Fruit fly (Drosophila melanogaster) whole organism, embryonic: ENCODE data around the gene CG6656.

Source experiments
- Bgb ChIP-seq: fragments of 200-800 bp; sonication (Bioruptor generic); IDR thresholded peaks from 2 replicates; pipeline ENCODE4 v1.3.6; 2022; ENCODE audit warnings: missing biosample characterization, missing genetic modification characterization; ENCODE audit not compliant: partially characterized antibody
- CG10274 ChIP-seq: fragments of 200-800 bp; sonication (Bioruptor generic); optimal IDR thresholded peaks from 3 replicates; lab custom pipeline; 2017; ENCODE audit warnings: missing biosample characterization, mild to moderate bottlenecking, missing genetic modification characterization
- CG10366 ChIP-seq: fragments of 200-800 bp; sonication (Bioruptor generic); IDR thresholded peaks from 2 replicates; pipeline ENCODE4 v1.3.6; 2022; ENCODE audit warnings: missing biosample characterization, missing genetic modification characterization
- CG11723 ChIP-seq: fragments of 200-800 bp; sonication (Bioruptor generic); optimal IDR thresholded peaks from 2 replicates; lab custom pipeline; 2017; ENCODE audit warnings: missing biosample characterization, mild to moderate bottlenecking, missing genetic modification characterization
- CG12071 ChIP-seq: fragments of 200-800 bp; sonication (Bioruptor generic); optimal IDR thresholded peaks from 3 replicates; lab custom pipeline; 2018; ENCODE audit warnings: missing biosample characterization, mild to moderate bottlenecking, missing genetic modification characterization
- CG14014 ChIP-seq: fragments of 200-800 bp; sonication (Bioruptor generic); IDR thresholded peaks from 2 replicates; pipeline ENCODE4 v1.3.6; 2022; ENCODE audit warnings: missing biosample characterization, missing genetic modification characterization
- CG14965 ChIP-seq: fragments of 200-800 bp; sonication (Bioruptor generic); optimal IDR thresholded peaks from 2 replicates; lab custom pipeline; 2016; ENCODE audit warnings: missing biosample characterization, missing genetic modification characterization, borderline replicate concordance
- CG15479 ChIP-seq: fragments of 200-800 bp; sonication (Bioruptor generic); optimal IDR thresholded peaks from 3 replicates; lab custom pipeline; 2019; ENCODE audit warnings: missing biosample characterization, mild to moderate bottlenecking, missing genetic modification characterization, moderate library complexity
- CG15514 ChIP-seq: fragments of 200-800 bp; sonication (Bioruptor generic); optimal IDR thresholded peaks from 3 replicates; lab custom pipeline; 2017; ENCODE audit warnings: missing biosample characterization, missing genetic modification characterization, mild to moderate bottlenecking, moderate library complexity, missing genetic modification reagents
- CG16779 ChIP-seq: fragments of 200-800 bp; sonication (Bioruptor generic); IDR thresholded peaks from 2 replicates; pipeline ENCODE4 v1.3.6; 2022; ENCODE audit warnings: missing biosample characterization, missing genetic modification characterization
- CG17186 ChIP-seq: fragments of 200-800 bp; sonication (Bioruptor generic); optimal IDR thresholded peaks from 3 replicates; lab custom pipeline; 2017; ENCODE audit warnings: missing biosample characterization, missing genetic modification reagents, missing genetic modification characterization
- CG17385 ChIP-seq: fragments of 200-800 bp; sonication (Bioruptor generic); optimal IDR thresholded peaks from 3 replicates; lab custom pipeline; 2018; ENCODE audit warnings: missing biosample characterization, mild to moderate bottlenecking, missing genetic modification characterization
- CG17568 ChIP-seq: fragments of 200-800 bp; sonication (Bioruptor generic); optimal IDR thresholded peaks from 2 replicates; lab custom pipeline; 2018; ENCODE audit warnings: missing biosample characterization, mild to moderate bottlenecking, missing genetic modification characterization, moderate library complexity
- CG31441 ChIP-seq: fragments of 200-800 bp; sonication (Bioruptor generic); IDR thresholded peaks from 2 replicates; pipeline ENCODE4 v1.3.6; 2022; ENCODE audit warnings: missing biosample characterization, missing genetic modification characterization
- CG3847 ChIP-seq: fragments of 200-800 bp; sonication (Bioruptor generic); IDR thresholded peaks from 2 replicates; pipeline ENCODE4 v1.3.6; 2022; ENCODE audit warnings: missing biosample characterization, missing genetic modification characterization
- CG5245 ChIP-seq: fragments of 200-800 bp; sonication (Bioruptor generic); optimal IDR thresholded peaks from 3 replicates; lab custom pipeline; 2016; ENCODE audit warnings: missing biosample characterization, missing genetic modification characterization
- CG6683 ChIP-seq: fragments of 200-800 bp; sonication (Bioruptor generic); optimal IDR thresholded peaks from 2 replicates; lab custom pipeline; 2017; ENCODE audit warnings: missing biosample characterization, mild to moderate bottlenecking, missing genetic modification characterization, missing genetic modification reagents
- CG7556 ChIP-seq: fragments of 200-800 bp; sonication (Bioruptor generic); optimal IDR thresholded peaks from 2 replicates; lab custom pipeline; 2017; ENCODE audit warnings: missing biosample characterization, mild to moderate bottlenecking, missing genetic modification characterization
- CG7928 ChIP-seq: fragments of 200-800 bp; sonication (Bioruptor generic); optimal IDR thresholded peaks from 2 replicates; lab custom pipeline; 2017; ENCODE audit warnings: missing biosample characterization, mild to moderate bottlenecking, missing genetic modification characterization
- CG7963 ChIP-seq: fragments of 200-800 bp; sonication (Bioruptor generic); IDR thresholded peaks from 3 replicates; pipeline ENCODE4 v1.3.6; 2022; ENCODE audit warnings: missing biosample characterization, missing genetic modification characterization; ENCODE audit not compliant: partially characterized antibody
- CoRest ChIP-seq: fragments of 200-800 bp; sonication (Bioruptor generic); optimal IDR thresholded peaks from 3 replicates; lab custom pipeline; 2018; ENCODE audit warnings: missing biosample characterization, mild to moderate bottlenecking, missing genetic modification characterization, moderate library complexity
- D19A ChIP-seq: fragments of 200-800 bp; optimal IDR thresholded peaks from 3 replicates; lab custom pipeline; 2019; ENCODE audit warnings: missing biosample characterization, mild to moderate bottlenecking, missing genetic modification characterization, moderate library complexity
- D19B ChIP-seq: fragments of 200-800 bp; sonication (Bioruptor generic); optimal IDR thresholded peaks from 2 replicates; lab custom pipeline; 2017; ENCODE audit warnings: missing biosample characterization, mild to moderate bottlenecking, missing genetic modification characterization
- Dp ChIP-seq: fragments of 200-800 bp; sonication (Bioruptor generic); optimal IDR thresholded peaks from 2 replicates; lab custom pipeline; 2018; ENCODE audit warnings: missing biosample characterization, mild to moderate bottlenecking, missing genetic modification characterization, moderate library complexity
- Elba2 ChIP-seq: fragments of 200-800 bp; sonication (Bioruptor generic); optimal IDR thresholded peaks from 3 replicates; lab custom pipeline; 2016; ENCODE audit warnings: missing biosample characterization, missing genetic modification characterization
- Ets65A ChIP-seq: fragments of 200-800 bp; sonication (Bioruptor generic); peaks from one replicate; lab custom pipeline; 2016; ENCODE audit warnings: missing biosample characterization, missing genetic modification characterization
- Gug ChIP-seq: fragments of 200-800 bp; sonication (Bioruptor generic); IDR thresholded peaks from 4 replicates; pipeline ENCODE4 v1.3.6; 2022; ENCODE audit warnings: missing biosample characterization, missing genetic modification characterization
- H2.0 ChIP-seq: fragments of 200-800 bp; sonication (Bioruptor generic); IDR thresholded peaks from 2 replicates; pipeline ENCODE4 v1.3.6; 2022; ENCODE audit warnings: missing biosample characterization, missing genetic modification characterization
- HmgD ChIP-seq: fragments of 200-800 bp; sonication (Bioruptor generic); optimal IDR thresholded peaks from 3 replicates; lab custom pipeline; 2016; ENCODE audit warnings: missing biosample characterization, missing genetic modification characterization
- HmgZ ChIP-seq: fragments of 200-800 bp; sonication (Bioruptor generic); optimal IDR thresholded peaks from 2 replicates; lab custom pipeline; 2018; ENCODE audit warnings: missing biosample characterization, mild to moderate bottlenecking, missing genetic modification characterization
- Lpt ChIP-seq: fragments of >200 bp; optimal IDR thresholded peaks from 2 replicates; lab custom pipeline; 2018; ENCODE audit warnings: missing biosample characterization, missing genetic modification characterization
- Spps ChIP-seq: fragments of 200-800 bp; sonication (Bioruptor generic); optimal IDR thresholded peaks from 2 replicates; lab custom pipeline; 2018; ENCODE audit warnings: missing biosample characterization, mild to moderate bottlenecking, missing genetic modification characterization
- bowl ChIP-seq: fragments of 200-800 bp; sonication (Bioruptor generic); IDR thresholded peaks from 2 replicates; pipeline ENCODE4 v1.3.6; 2022; ENCODE audit warnings: missing biosample characterization, missing genetic modification characterization
- btn ChIP-seq: fragments of 200-800 bp; sonication (Bioruptor generic); optimal IDR thresholded peaks from 2 replicates; lab custom pipeline; 2016; ENCODE audit warnings: missing biosample characterization, missing genetic modification characterization
- crc ChIP-seq: fragments of 200-800 bp; sonication (Bioruptor generic); optimal IDR thresholded peaks from 2 replicates; lab custom pipeline; 2016; ENCODE audit warnings: missing biosample characterization, missing genetic modification characterization
- croc ChIP-seq: fragments of 200-800 bp; sonication (Bioruptor generic); conservative IDR thresholded peaks from 3 replicates; pipeline ENCODE4 v1.3.6; 2022; ENCODE audit warnings: missing biosample characterization, missing genetic modification characterization
- eyg ChIP-seq: fragments of 200-800 bp; sonication (Bioruptor generic); optimal IDR thresholded peaks from 3 replicates; lab custom pipeline; 2016; ENCODE audit warnings: missing biosample characterization, missing genetic modification characterization
- fru ChIP-seq: fragments of >200 bp; optimal IDR thresholded peaks from 2 replicates; lab custom pipeline; 2017
- grn ChIP-seq: fragments of 200-800 bp; sonication (Bioruptor generic); optimal IDR thresholded peaks from 3 replicates; lab custom pipeline; 2017; ENCODE audit warnings: missing biosample characterization, missing genetic modification characterization
- h ChIP-seq: fragments of >200 bp; optimal IDR thresholded peaks from 2 replicates; lab custom pipeline; 2017
- mirr ChIP-seq: fragments of 200-800 bp; sonication (Bioruptor generic); optimal IDR thresholded peaks from 3 replicates; lab custom pipeline; 2018; ENCODE audit warnings: missing biosample characterization, mild to moderate bottlenecking, missing genetic modification characterization
- nerfin-1 ChIP-seq: fragments of 200-800 bp; sonication (Bioruptor generic); optimal IDR thresholded peaks from 3 replicates; lab custom pipeline; 2019; ENCODE audit warnings: missing biosample characterization, mild to moderate bottlenecking, missing genetic modification characterization, moderate library complexity
- nmo ChIP-seq: fragments of 200-800 bp; sonication (Bioruptor generic); optimal IDR thresholded peaks from 2 replicates; lab custom pipeline; 2018; ENCODE audit warnings: missing biosample characterization, mild to moderate bottlenecking, missing genetic modification characterization, moderate library complexity
- row ChIP-seq: fragments of 200-800 bp; sonication (Bioruptor generic); IDR thresholded peaks from 3 replicates; pipeline ENCODE4 v1.3.6; 2022; ENCODE audit warnings: missing biosample characterization, missing genetic modification characterization
- salm ChIP-seq: fragments of 200-800 bp; sonication (Bioruptor generic); optimal IDR thresholded peaks from 2 replicates; lab custom pipeline; 2018; ENCODE audit warnings: missing biosample characterization, mild to moderate bottlenecking, missing genetic modification characterization
- sna ChIP-seq: fragments of 200-800 bp; sonication (Bioruptor generic); IDR thresholded peaks from 2 replicates; pipeline ENCODE4 v1.3.6; 2022; ENCODE audit warnings: missing biosample characterization, missing genetic modification characterization; ENCODE audit not compliant: partially characterized antibody
- ssp ChIP-seq: fragments of 200-800 bp; sonication (Bioruptor generic); IDR thresholded peaks from 2 replicates; pipeline ENCODE4 v1.3.6; 2022; ENCODE audit warnings: missing biosample characterization, missing genetic modification characterization
- stc ChIP-seq: fragments of 200-800 bp; sonication (Bioruptor generic); IDR thresholded peaks from 2 replicates; pipeline ENCODE4 v1.3.6; 2022; ENCODE audit warnings: missing biosample characterization, missing genetic modification characterization
- tna ChIP-seq: fragments of 200-800 bp; sonication (Bioruptor generic); IDR thresholded peaks from 2 replicates; pipeline ENCODE4 v1.3.6; 2022; ENCODE audit warnings: missing biosample characterization, missing genetic modification characterization; ENCODE audit not compliant: partially characterized antibody
- twi ChIP-seq: fragments of 200-800 bp; optimal IDR thresholded peaks from 2 replicates; lab custom pipeline; 2019; ENCODE audit warnings: missing biosample characterization, mild to moderate bottlenecking, missing genetic modification characterization, moderate library complexity

Gene CG6656

dm6 chr3R:21862137-21862850, 12.8 kb upstream of the CG6656 start (continued):
- TF ChIP-seq CG17186 (GFP tag; lab: Kevin White, UChicago) = peak; percentile 21
- TF ChIP-seq CG12071 (GFP tag; lab: Kevin White, UChicago) = peak; percentile 43
- TF ChIP-seq CG7928 = no peak
- no peak for TF ChIP-seq crc
- TF ChIP-seq D19A = peak; percentile 68
- peak; percentile 51; the same call in 1 of the 2 replicates for TF ChIP-seq ssp (GFP tag; lab: Robert Waterston, UW)
- no peak for TF ChIP-seq mirr
- TF ChIP-seq CG7556 (GFP tag; lab: Kevin White, UChicago) = peak; percentile 90
- TF ChIP-seq h = no peak
- TF ChIP-seq CG15514 (GFP tag; lab: Kevin White, UChicago) = no peak
- TF ChIP-seq Spps (tag; lab: Kevin White, UChicago) = peak; percentile 56
- TF ChIP-seq Gug (GFP tag; lab: Robert Waterston, UW) = no peak; the same call in 3 of the 4 replicates
- peak; percentile 79 for TF ChIP-seq row (GFP tag; lab: Robert Waterston, UW)
- TF ChIP-seq grn (GFP tag; lab: Kevin White, UChicago) = no peak
- peak; percentile 39; the same call in 1 of the 2 replicates for TF ChIP-seq CG3847 (GFP tag; lab: Robert Waterston, UW)
- TF ChIP-seq CG17385 (GFP tag; lab: Kevin White, UChicago) = peak; percentile 77
- TF ChIP-seq CG14965 (GFP tag; lab: Kevin White, UChicago) = no peak
- peak; percentile 61 for TF ChIP-seq CG5245 (GFP tag; lab: Kevin White, UChicago)
- TF ChIP-seq nmo (GFP tag; lab: Kevin White, UChicago) = peak; percentile 82
- no peak for TF ChIP-seq tna (GFP tag; lab: Robert Waterston, UW)
- no peak for TF ChIP-seq CG16779 (GFP tag; lab: Robert Waterston, UW)
- TF ChIP-seq Lpt (GFP tag; lab: Kevin White, UChicago) = no peak
- peak; percentile 71 for TF ChIP-seq H2.0 (GFP tag; lab: Robert Waterston, UW)
- peak; percentile 56 for TF ChIP-seq CG17568 (GFP tag; lab: Kevin White, UChicago)
- no peak for TF ChIP-seq CG10274 (GFP tag; lab: Kevin White, UChicago)
- TF ChIP-seq salm (tag; lab: Kevin White, UChicago) = peak; percentile 86
- no peak for TF ChIP-seq eyg (GFP tag; lab: Kevin White, UChicago)
- TF ChIP-seq HmgD (GFP tag; lab: Kevin White, UChicago) = no peak
- no peak for TF ChIP-seq Bgb (GFP tag; lab: Robert Waterston, UW)
- TF ChIP-seq CoRest (tag; lab: Kevin White, UChicago) = peak; percentile 88
- TF ChIP-seq btn (GFP tag; lab: Kevin White, UChicago) = peak; percentile 5
- TF ChIP-seq CG7963 (GFP tag; lab: Robert Waterston, UW) = no peak
- TF ChIP-seq CG6683 (GFP tag; lab: Kevin White, UChicago) = peak; percentile 7
- TF ChIP-seq Ets65A = peak; percentile 86
- TF ChIP-seq nerfin-1 (tag; lab: Kevin White, UChicago) = peak; percentile 79
- TF ChIP-seq HmgZ (tag; lab: Kevin White, UChicago) = peak; percentile 11
- no peak for TF ChIP-seq sna
- peak; percentile 59 for TF ChIP-seq twi (tag; lab: Kevin White, UChicago)
- TF ChIP-seq CG11723 (GFP tag; lab: Kevin White, UChicago) = peak; percentile 79
- no peak for TF ChIP-seq Dp (GFP tag; lab: Kevin White, UChicago)
- TF ChIP-seq CG31441 (GFP tag; lab: Robert Waterston, UW) = peak; percentile 89
- no peak for TF ChIP-seq bowl (GFP tag; lab: Robert Waterston, UW)
- no peak for TF ChIP-seq D19B (GFP tag; lab: Kevin White, UChicago)
- TF ChIP-seq fru (lab: Kevin White, UChicago) = no peak
- peak; percentile 76 for TF ChIP-seq CG10366 (GFP tag; lab: Robert Waterston, UW)
- peak; percentile 82 for TF ChIP-seq stc
- peak; percentile 79; the same call in 2 of the 3 replicates for TF ChIP-seq croc (GFP tag; lab: Robert Waterston, UW)
- TF ChIP-seq Elba2 = no peak
- TF ChIP-seq CG14014 (GFP tag; lab: Robert Waterston, UW) = peak; percentile 59; the same call in 1 of the 2 replicates
- no peak for TF ChIP-seq CG15479 (GFP tag; lab: Kevin White, UChicago)
